Worm (Caenorhabditis elegans) whole organism, L4/young adult: ENCODE data around the gene mtch-1.

ENCODE experiments used
- dao-5 ChIP-seq: sonication (generic microtip); optimal IDR thresholded peaks from 2 replicates; lab custom pipeline; 2016; ENCODE audit warnings: missing genotype, missing genetic modification characterization, moderate library complexity, missing compliant biosample characterization
- him-1 ChIP-seq: sonication (generic microtip); optimal IDR thresholded peaks from 2 replicates; lab custom pipeline; 2016; ENCODE audit warnings: missing genotype, missing genetic modification reagents, missing genetic modification characterization, missing compliant biosample characterization

DNA sequence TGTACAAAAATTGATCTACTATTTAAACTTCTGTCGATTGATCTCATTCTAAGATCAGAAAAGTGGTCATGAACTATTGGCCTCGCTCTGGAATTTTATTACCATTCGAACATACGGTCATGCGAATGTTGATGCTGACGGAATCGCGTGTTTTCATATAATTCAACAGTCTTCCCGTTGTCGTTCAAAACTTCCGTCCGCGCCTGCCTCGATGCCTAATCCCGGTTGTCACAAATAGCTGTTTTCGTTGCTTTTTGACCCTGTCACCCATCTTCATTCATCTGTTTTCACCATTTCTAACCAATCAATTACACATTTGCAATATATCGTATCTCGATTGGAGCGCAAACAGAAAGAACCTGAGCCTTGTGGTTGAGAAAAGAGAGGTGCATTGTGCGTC lies 19.4 kb upstream of the mtch-1 start:
- TF ChIP-seq him-1 (tag; lab: Kevin White, UChicago) = no peak
- TF ChIP-seq dao-5 (tag; lab: Kevin White, UChicago) = no peak
